Worm (Caenorhabditis elegans) whole organism, early embryonic: ENCODE results near the gene nlp-18.

Experiments
- B0310.2 ChIP-seq: sonication (generic microtip); optimal IDR thresholded peaks from 2 replicates; lab custom pipeline; 2016; ENCODE audit warnings: mild to moderate bottlenecking, missing genetic modification characterization, missing compliant biosample characterization
- F13C5.2 ChIP-seq: sonication (generic microtip); optimal IDR thresholded peaks from 2 replicates; lab custom pipeline; 2017; ENCODE audit warnings: mild to moderate bottlenecking, missing genetic modification characterization, inconsistent platforms, missing compliant biosample characterization
- aly-1 ChIP-seq: sonication (generic microtip); optimal IDR thresholded peaks from 2 replicates; lab custom pipeline; 2016; ENCODE audit warnings: missing genetic modification characterization, missing compliant biosample characterization
- ama-1 ChIP-seq: fragments of 150-350 bp; optimal IDR thresholded peaks from 2 replicates; lab custom pipeline; 2014
- ceh-13 ChIP-seq: fragments of 200-800 bp; sonication (Bioruptor generic); optimal IDR thresholded peaks from 2 replicates; lab custom pipeline; 2018; ENCODE audit warnings: mild to moderate bottlenecking, missing genetic modification characterization, missing compliant biosample characterization
- ceh-36 ChIP-seq: sonication (generic microtip); optimal IDR thresholded peaks from 2 replicates; lab custom pipeline; 2016; ENCODE audit warnings: missing genetic modification characterization, inconsistent platforms, missing compliant biosample characterization
- ets-7 ChIP-seq: sonication (generic microtip); optimal IDR thresholded peaks from 2 replicates; lab custom pipeline; 2016; ENCODE audit warnings: missing genotype, missing genetic modification characterization, missing compliant biosample characterization
- flt-1 ChIP-seq: fragments of 200-800 bp; sonication (Bioruptor generic); IDR thresholded peaks from 2 replicates; pipeline ENCODE4 v1.3.6; 2022; ENCODE audit warnings: missing genetic modification characterization, missing compliant biosample characterization
- hmbx-1 ChIP-seq: sonication (generic microtip); optimal IDR thresholded peaks from 2 replicates; lab custom pipeline; 2016; ENCODE audit warnings: mild to moderate bottlenecking, missing genetic modification characterization, missing compliant biosample characterization
- hmg-4 ChIP-seq: fragments of 200-800 bp; sonication (Bioruptor generic); optimal IDR thresholded peaks from 2 replicates; lab custom pipeline; 2018; ENCODE audit warnings: mild to moderate bottlenecking, missing genetic modification characterization, missing compliant biosample characterization
- hnd-1 ChIP-seq: sonication (generic microtip); optimal IDR thresholded peaks from 2 replicates; lab custom pipeline; 2016; ENCODE audit warnings: missing genetic modification characterization, missing compliant biosample characterization
- pes-1 ChIP-seq: fragments of 200-800 bp; sonication (Bioruptor generic); IDR thresholded peaks from 2 replicates; pipeline ENCODE4 v1.3.6; 2022; ENCODE audit warnings: missing genetic modification reagents, missing genetic modification characterization, missing compliant biosample characterization
- scrt-1 ChIP-seq: fragments of 200-800 bp; sonication (Bioruptor generic); IDR thresholded peaks from 2 replicates; pipeline ENCODE4 v1.3.6; 2022; ENCODE audit warnings: missing genetic modification characterization, missing compliant biosample characterization
- sea-1 ChIP-seq: fragments of 200-800 bp; sonication (Bioruptor generic); conservative IDR thresholded peaks from 2 replicates; pipeline ENCODE4 v1.3.6; 2022; ENCODE audit warnings: missing genetic modification characterization, missing compliant biosample characterization
- tbx-11 ChIP-seq: fragments of 200-800 bp; sonication (Bioruptor generic); IDR thresholded peaks from 2 replicates; pipeline ENCODE4 v1.3.6; 2022; ENCODE audit warnings: missing genetic modification characterization, missing compliant biosample characterization
- tbx-37 ChIP-seq: fragments of 200-800 bp; sonication (Bioruptor generic); conservative IDR thresholded peaks from 2 replicates; pipeline ENCODE4 v1.3.6; 2022; ENCODE audit warnings: missing genetic modification reagents, missing genetic modification characterization, missing compliant biosample characterization
- tra-4 ChIP-seq: sonication (generic microtip); optimal IDR thresholded peaks from 2 replicates; lab custom pipeline; 2017; ENCODE audit warnings: missing genetic modification characterization, missing compliant biosample characterization

Gene nlp-18

DNA sequence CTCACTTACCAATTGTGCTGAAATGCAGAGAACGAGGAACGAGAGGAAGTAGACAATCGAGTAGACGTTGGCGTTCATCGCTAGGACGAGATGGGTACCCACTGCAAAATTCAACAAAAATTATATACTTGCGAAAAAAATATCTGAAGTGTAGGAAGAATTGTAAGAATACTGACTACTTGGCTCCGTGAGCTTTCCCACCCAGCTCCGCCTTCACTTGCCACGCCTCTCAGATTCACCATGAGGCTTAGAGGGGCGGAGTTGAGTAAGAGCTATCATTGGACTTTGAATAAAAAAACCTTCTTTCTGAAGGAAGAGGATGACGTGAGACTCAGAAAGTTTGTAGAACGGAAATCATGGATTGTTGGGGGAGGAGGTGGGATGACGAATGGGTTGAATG, at the start of gene nlp-18:
Gene nlp-18 (minus strand): TSS at position 101 of the 400 bp plus-strand sequence.
- no peak for TF ChIP-seq tra-4 (tag; lab: Kevin White, UChicago)
- no peak for TF ChIP-seq scrt-1 (GFP tag; lab: Robert Waterston, UW)
- no peak for TF ChIP-seq B0310.2 (tag; lab: Kevin White, UChicago)
- TF ChIP-seq tbx-11, result no peak
- TF ChIP-seq ceh-36, result no peak
- TF ChIP-seq hmbx-1, result no peak
- no peak for TF ChIP-seq flt-1
- TF ChIP-seq sea-1 (GFP tag; lab: Robert Waterston, UW), result no peak
- TF ChIP-seq F13C5.2 (tag; lab: Kevin White, UChicago), result no peak
- TF ChIP-seq ets-7 (tag; lab: Kevin White, UChicago), result no peak
- no peak for TF ChIP-seq hmg-4
- TF ChIP-seq ceh-13 (GFP tag; lab: Kevin White, UChicago), result no peak
- TF ChIP-seq tbx-37 (GFP tag; lab: Robert Waterston, UW), result no peak
- no peak for TF ChIP-seq hnd-1 (tag; lab: Kevin White, UChicago)
- no peak for TF ChIP-seq ama-1 (lab: Kevin White, UChicago)
- no peak for TF ChIP-seq aly-1 (tag; lab: Kevin White, UChicago)

DNA sequence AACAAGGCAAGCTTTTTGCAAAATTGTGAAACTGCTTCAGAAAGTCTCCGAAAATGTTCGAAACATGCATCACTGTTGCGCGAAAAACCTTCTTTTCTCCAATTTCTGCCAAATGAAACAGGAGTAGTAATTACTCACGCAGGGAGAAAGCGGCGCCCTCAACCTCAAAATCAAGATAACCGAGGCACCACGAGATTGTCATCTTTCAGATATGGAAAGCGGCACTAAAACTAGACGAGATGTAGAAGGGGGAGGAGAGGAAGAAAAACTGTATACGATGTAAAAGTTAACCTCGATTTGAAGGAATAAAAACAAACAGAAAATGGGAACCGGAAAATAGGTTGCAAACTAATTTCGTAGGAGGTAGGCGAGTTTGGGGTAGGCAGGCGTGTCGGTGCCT, 46.4 kb upstream of the nlp-18 start:
- TF ChIP-seq sea-1 (GFP tag; lab: Robert Waterston, UW) (no peak), hmbx-1 (no peak), ama-1 (lab: Kevin White, UChicago) (no peak), hmg-4 (no peak), F13C5.2 (tag; lab: Kevin White, UChicago) (no peak), hnd-1 (tag; lab: Kevin White, UChicago) (no peak), aly-1 (tag; lab: Kevin White, UChicago) (no peak), scrt-1 (GFP tag; lab: Robert Waterston, UW) (no peak), pes-1 (GFP tag; lab: Robert Waterston, UW) (no peak)

- TF ChIP-seq tbx-37 (GFP tag; lab: Robert Waterston, UW) (no peak), hnd-1 (tag; lab: Kevin White, UChicago) (no peak), tra-4 (tag; lab: Kevin White, UChicago) (no peak), ama-1 (lab: Kevin White, UChicago) (no peak), flt-1 (no peak), pes-1 (GFP tag; lab: Robert Waterston, UW) (no peak), B0310.2 (tag; lab: Kevin White, UChicago) (no peak), ets-7 (tag; lab: Kevin White, UChicago) (no peak), F13C5.2 (tag; lab: Kevin White, UChicago) (no peak), hmbx-1 (no peak)
Measured at ce11 chrII:11072565-11072964, 42.4 kb upstream of the nlp-18 start.

- TF ChIP-seq ceh-36 (no peak), tbx-11 (no peak), tbx-37 (GFP tag; lab: Robert Waterston, UW) (no peak), F13C5.2 (tag; lab: Kevin White, UChicago) (no peak), hmg-4 (no peak), ceh-13 (GFP tag; lab: Kevin White, UChicago) (no peak), hnd-1 (tag; lab: Kevin White, UChicago) (no peak), hmbx-1 (no peak), ama-1 (lab: Kevin White, UChicago) (no peak), sea-1 (GFP tag; lab: Robert Waterston, UW) (no peak), tra-4 (tag; lab: Kevin White, UChicago) (no peak), pes-1 (GFP tag; lab: Robert Waterston, UW) (no peak), scrt-1 (GFP tag; lab: Robert Waterston, UW) (no peak), B0310.2 (tag; lab: Kevin White, UChicago) (no peak), ets-7 (tag; lab: Kevin White, UChicago) (no peak)
Measured at ce11 chrII:11064191-11064695, 34.0 kb upstream of the nlp-18 start.

DNA sequence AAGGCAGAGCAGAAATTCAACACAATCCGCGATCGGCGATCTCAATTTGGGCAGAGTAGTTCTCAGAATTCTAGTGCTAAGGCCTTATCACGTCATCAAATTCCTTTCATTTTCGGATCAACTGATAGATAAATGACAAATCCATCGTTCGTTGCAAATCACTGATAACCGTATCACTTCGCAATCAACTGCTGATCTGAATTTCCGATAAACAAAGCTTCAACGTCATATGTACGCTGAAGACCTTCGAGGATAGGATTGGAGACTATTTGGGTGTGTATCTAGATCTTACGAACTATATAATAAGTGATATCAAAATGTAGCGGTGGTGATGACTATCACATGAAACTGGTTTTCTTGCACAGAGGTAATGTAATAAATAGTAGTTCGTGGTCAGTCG, 27.1 kb upstream of the nlp-18 start:
- TF ChIP-seq ceh-36 (no peak), aly-1 (tag; lab: Kevin White, UChicago) (no peak), B0310.2 (tag; lab: Kevin White, UChicago) (no peak), F13C5.2 (tag; lab: Kevin White, UChicago) (no peak), ama-1 (lab: Kevin White, UChicago) (no peak)

DNA sequence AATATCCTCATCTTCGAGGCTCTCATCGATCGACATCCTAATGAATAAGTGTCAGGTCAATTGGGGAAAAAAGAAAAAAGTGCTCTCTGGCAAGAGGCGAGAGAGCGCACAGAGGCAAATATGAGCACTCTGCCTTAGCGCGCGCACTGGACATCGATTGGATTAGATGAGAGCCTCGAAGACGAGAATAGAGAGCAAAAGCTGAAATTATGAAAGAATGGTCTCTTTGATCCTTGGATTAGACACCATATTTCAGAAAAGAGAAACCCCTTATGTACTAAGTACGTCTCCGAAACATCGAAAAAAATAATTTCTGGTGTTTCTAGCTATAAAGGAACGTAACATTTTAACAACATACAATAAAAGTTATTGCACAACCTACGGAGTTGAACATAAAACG, 25.0 kb upstream of the nlp-18 start, which contains the start of gene F45E10.2:
Gene F45E10.2 (minus strand): TSS at position 101 of the 400 bp plus-strand sequence.
- TF ChIP-seq tbx-37 (GFP tag; lab: Robert Waterston, UW) (no peak), ama-1 (lab: Kevin White, UChicago) (no peak), tra-4 (tag; lab: Kevin White, UChicago) (no peak), flt-1 (no peak), pes-1 (GFP tag; lab: Robert Waterston, UW) (no peak), B0310.2 (tag; lab: Kevin White, UChicago) (no peak), sea-1 (GFP tag; lab: Robert Waterston, UW) (no peak), hmbx-1 (no peak), ceh-13 (GFP tag; lab: Kevin White, UChicago) (no peak), hnd-1 (tag; lab: Kevin White, UChicago) (no peak), aly-1 (tag; lab: Kevin White, UChicago) (no peak), scrt-1 (GFP tag; lab: Robert Waterston, UW) (no peak), ceh-36 (no peak), F13C5.2 (tag; lab: Kevin White, UChicago) (no peak), hmg-4 (no peak), ets-7 (tag; lab: Kevin White, UChicago) (no peak)

DNA sequence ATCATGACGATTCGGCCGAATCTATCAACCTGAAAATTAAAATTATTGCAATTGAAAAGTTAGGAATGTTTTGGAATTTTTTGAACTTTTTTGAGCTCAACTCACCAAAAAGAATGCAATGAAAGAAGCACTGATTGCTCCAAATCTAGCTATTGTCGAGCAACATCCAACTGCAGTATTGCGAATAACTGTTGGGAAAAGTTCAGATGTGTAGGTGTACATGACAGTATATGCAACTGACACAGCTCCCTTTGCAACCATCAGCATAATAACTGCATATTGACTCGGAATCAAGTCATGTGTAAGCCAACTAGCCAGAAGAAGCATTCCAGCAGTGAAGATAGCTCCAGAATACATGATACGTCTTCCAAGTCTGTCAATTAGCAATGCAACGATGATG, 22.3 kb upstream of the nlp-18 start:
- TF ChIP-seq hmbx-1 (no peak), sea-1 (GFP tag; lab: Robert Waterston, UW) (no peak), ama-1 (lab: Kevin White, UChicago) (no peak), tbx-11 (no peak)
